Worm (Caenorhabditis elegans): Measurements from ENCODE around the gene metl-1.

DNA sequence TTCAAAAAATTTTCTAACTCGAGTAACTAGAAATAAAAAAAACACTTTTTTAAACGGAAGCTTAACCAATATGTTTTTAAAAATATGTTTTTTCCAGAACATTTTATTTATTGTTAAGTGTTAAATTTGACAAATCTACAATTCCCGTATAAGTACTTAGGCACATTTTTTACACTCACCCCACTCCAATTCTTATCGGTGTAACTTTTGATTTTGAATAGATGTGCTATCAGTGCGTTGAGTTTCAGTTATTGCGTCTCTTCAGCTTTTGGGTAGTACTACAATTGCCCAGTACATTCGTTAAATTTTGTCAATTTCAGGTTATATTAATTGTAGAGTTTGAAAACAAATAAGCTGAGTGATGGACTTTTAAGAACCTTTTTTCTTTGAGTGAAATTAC is 49.3 kb downstream of the metl-1 start:
- TF ChIP-seq ets-7 (tag; optimal IDR thresholded peaks at IDR 0.05) (no peak), hnd-1 (tag; optimal IDR thresholded peaks at IDR 0.05) (no peak), F13C5.2 (tag; optimal IDR thresholded peaks at IDR 0.05) (no peak), ama-1 (optimal IDR thresholded peaks at IDR 0.05) (no peak), hmg-4 (GFP tag; optimal IDR thresholded peaks at IDR 0.05) (no peak)

Measured in whole organism, early embryonic.